Fruit fly (Drosophila melanogaster) whole organism, larva: ENCODE results near the gene Not10.

ENCODE experiments used
- noc ChIP-seq: fragments of 200-800 bp; sonication (Bioruptor generic); optimal IDR thresholded peaks from 3 replicates; lab custom pipeline; 2019; ENCODE audit warnings: missing biosample characterization, mild to moderate bottlenecking, missing genetic modification characterization, moderate library complexity

Not10 gene

DNA sequence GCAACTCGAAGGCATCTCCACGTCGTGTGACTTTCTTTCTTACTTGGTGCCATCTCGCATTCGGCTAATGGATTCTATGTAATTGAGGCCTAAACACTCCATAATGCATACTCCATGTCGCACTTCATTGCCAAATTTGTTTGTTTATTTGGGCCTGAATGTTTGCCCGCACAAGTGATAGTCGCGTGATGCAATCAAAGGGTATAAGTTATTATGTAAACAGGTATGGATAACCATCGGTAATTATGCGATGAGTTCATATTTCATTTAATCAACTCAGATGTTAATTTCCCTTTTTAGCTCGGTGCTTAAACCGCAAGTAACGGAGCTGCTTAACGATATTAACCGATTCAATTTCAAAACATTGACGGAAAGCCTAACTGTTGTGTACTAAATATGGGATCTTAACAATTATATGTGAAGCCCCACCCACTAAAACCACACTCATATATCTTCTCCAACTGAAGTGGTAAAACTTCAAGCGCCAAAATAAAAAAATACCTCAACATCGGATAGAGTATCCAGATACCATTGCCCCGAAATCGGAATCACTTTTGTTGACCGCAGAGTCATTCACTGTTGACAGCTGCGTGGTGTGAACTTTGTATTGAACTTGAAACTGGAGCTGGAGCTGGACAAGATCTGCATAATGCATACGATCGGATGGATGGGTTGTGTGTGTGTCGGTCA lies 14.3 kb downstream of the Not10 start:
- no peak for TF ChIP-seq noc (tag; lab: Kevin White, UChicago)

DNA sequence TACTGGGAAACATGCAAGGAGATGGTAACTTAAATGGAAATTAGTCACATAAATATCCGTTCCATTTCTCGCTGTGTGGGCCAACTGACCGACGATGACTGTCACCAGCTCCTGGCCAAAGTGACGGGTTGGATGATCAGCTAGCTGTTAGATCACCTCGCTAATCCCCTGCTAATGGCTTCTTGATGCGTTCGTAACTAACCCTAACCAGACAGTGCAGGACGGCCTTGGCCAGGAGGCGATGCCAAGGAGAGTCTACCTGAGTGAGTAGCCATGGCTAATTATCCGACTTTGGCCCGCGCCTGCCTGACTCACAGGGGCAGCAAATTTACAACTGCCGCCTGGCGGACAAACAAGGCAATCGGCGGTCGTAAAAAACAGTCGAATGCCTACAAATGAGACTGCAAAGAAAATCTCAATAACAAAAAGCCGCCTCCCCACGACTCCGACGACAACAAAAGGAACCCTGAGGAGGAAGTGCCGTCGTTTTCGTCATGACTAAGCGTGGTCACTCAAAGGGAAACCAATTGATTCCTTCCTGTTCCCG lies 15.4 kb downstream of the Not10 start:
- no peak for TF ChIP-seq noc (tag; lab: Kevin White, UChicago)

DNA sequence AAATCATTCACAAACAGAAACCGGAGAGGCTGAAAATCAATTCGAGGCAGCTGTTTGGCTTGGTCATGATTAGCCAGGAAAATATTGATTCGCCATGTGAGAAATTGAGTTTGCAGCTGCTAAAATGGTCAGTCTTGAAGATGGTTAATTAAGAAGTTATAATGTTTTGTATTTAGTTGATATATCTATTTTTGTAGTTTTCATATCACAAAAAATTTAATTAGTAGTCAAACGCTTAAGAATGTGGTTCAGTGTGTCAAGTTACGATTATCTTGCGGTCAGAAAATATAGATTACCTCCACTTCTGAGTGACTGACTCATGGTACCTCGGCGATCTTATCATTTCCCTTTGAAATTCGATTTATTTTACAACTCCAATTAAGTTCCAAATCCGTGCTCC lies 16.5 kb downstream of the Not10 start:
- no peak for TF ChIP-seq noc (tag; lab: Kevin White, UChicago)

dm6 chr3R:12647348-12647747 lies 16.9 kb downstream of the Not10 start:
- TF ChIP-seq noc (tag; lab: Kevin White, UChicago): no peak

DNA sequence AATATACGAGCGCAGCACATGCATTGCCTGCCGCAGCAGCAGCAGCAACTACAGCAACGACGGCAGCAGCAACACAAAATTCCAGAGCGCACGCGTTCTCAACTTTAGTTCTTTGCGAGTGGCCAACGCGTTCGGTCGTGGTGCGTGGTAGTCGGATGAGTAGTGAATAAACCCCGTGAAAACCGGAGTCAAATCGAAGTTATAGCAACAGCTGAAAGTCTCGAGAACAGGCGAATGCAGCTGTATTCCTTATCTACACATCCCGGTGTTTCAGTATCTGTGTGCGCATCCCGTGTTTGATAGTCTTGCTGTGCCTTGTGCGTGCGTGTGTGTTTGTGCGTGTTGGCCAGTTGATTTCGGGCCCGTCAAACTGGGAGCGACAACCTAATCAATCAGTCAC lies 17.5 kb downstream of the Not10 start, which contains the start of gene Dtg:
Dtg (plus strand) TSS at position 105 of the 400 bp plus-strand sequence.
- no peak for TF ChIP-seq noc (tag; lab: Kevin White, UChicago)

- no peak for TF ChIP-seq noc (tag; lab: Kevin White, UChicago)
These were observed 18.9 kb downstream of the Not10 start for dm6 chr3R:12649099-12650029.

DNA sequence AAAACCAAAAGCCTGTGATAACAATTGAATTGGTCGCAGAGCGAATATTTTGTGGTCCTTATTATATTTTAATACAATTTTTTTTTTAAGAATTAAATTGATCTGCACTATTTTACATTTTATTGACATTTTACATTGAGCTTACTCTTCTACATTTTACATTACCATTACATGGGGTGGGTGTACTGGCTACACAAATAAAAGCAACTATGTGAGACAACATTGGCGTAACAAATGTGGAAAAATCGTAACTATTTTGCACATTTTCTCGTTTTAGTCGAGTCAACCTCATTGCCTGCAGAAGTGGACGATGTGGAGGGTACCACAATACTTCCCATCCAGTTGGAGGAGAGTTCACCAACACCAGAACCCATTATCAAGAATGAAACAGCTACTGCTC lies 20.1 kb downstream of the Not10 start:
- TF ChIP-seq noc (tag; lab: Kevin White, UChicago): no peak

dm6 chr3R:12652736-12653135 lies 22.3 kb downstream of the Not10 start:
- TF ChIP-seq noc (tag; lab: Kevin White, UChicago): no peak

dm6 chr3R:12653511-12654252 lies 23.2 kb downstream of the Not10 start:
- peak; percentile 67 for TF ChIP-seq noc (tag; lab: Kevin White, UChicago)

DNA sequence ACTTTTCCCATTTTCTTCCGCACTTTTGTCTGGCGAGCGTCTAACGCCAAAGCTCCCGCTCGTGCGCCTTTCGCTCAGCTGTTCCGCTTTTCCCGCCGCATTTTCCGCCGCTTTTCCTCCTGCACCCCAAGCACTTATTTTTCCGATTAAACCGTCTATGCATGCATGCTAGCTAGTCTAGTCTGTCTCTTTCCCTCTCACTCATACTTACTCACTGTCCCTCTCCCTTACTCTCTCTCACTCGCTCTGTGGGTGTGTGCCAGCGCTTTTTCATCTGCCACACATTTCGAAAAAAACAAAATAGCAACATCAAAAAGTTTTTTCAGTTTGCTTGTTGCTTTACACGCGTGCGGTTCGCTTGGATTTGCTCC lies 23.8 kb downstream of the Not10 start, which contains the start of gene CG6225:
CG6225 (plus strand) TSS at position 325 of the 371 bp plus-strand sequence.
- no peak for TF ChIP-seq noc (tag; lab: Kevin White, UChicago)

- TF ChIP-seq noc (tag; lab: Kevin White, UChicago): peak; percentile 9
These were observed 26.6 kb downstream of the Not10 start for dm6 chr3R:12656946-12657566.

DNA sequence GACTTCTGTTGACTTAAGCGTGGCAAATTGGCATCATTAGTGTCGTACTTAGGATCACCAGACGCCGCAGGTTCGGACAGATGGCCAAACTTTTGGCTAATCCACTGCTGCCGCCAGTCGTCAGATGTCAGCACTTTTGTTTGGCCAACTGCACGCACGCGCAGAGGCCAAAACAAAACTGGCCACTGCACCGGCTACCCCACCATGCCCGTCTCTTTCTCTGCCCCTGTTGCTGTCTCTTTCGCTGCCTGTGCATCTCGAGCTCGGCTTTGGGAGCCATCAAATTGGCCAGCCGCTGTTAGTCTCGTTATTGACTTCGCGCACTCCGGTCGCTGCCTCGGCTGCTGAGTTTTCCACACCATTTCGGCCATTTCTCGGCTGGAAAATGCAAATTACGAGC lies 32.1 kb downstream of the Not10 start, which contains the start of gene CG14395:
CG14395 (plus strand) TSS at position 301 of the 400 bp plus-strand sequence.
- TF ChIP-seq noc (tag; lab: Kevin White, UChicago): no peak

- no peak for TF ChIP-seq noc (tag; lab: Kevin White, UChicago)
These were observed 35.9 kb downstream of the Not10 start for dm6 chr3R:12666206-12666834.

DNA sequence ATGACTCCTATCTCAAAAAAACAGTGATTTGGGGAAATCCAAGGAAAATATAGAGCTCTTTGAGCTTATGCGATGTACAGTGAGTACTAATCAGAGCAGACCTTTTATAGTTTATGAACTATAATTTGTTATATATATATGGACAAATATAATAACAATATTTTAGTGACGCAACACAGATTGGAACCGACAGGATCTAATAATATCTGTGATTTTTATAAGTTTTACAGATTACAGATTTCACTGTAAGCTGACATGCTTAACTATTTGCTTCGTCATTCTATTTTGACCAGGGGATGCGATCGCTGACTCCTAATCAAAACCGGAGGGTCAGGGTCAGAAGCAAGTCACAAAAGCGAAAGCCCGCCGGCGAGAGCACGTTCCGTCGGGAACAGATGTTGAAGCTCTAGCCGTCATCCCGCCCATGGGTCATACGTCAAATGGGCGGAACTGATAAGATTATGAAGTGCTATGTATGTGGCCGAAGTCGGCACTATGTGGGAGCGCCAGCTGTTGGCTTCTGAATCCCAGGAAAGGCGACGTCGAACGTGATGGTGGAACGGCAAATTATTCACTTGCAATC lies 43.7 kb downstream of the Not10 start, which contains the start of gene Gnmt:
Gnmt (plus strand) TSS at position 568 of the 583 bp plus-strand sequence.
- TF ChIP-seq noc (tag; lab: Kevin White, UChicago): peak; percentile 88
